Worm (Caenorhabditis elegans) whole organism, early embryonic: ENCODE results near the gene Y6E2A.10.

Experiments
- B0310.2 ChIP-seq: sonication (generic microtip); optimal IDR thresholded peaks from 2 replicates; lab custom pipeline; 2016; ENCODE audit warnings: mild to moderate bottlenecking, missing genetic modification characterization, missing compliant biosample characterization
- F13C5.2 ChIP-seq: sonication (generic microtip); optimal IDR thresholded peaks from 2 replicates; lab custom pipeline; 2017; ENCODE audit warnings: mild to moderate bottlenecking, missing genetic modification characterization, inconsistent platforms, missing compliant biosample characterization
- aly-1 ChIP-seq: sonication (generic microtip); optimal IDR thresholded peaks from 2 replicates; lab custom pipeline; 2016; ENCODE audit warnings: missing genetic modification characterization, missing compliant biosample characterization
- ama-1 ChIP-seq: fragments of 150-350 bp; optimal IDR thresholded peaks from 2 replicates; lab custom pipeline; 2014
- ceh-13 ChIP-seq: fragments of 200-800 bp; sonication (Bioruptor generic); optimal IDR thresholded peaks from 2 replicates; lab custom pipeline; 2018; ENCODE audit warnings: mild to moderate bottlenecking, missing genetic modification characterization, missing compliant biosample characterization
- ceh-36 ChIP-seq: sonication (generic microtip); optimal IDR thresholded peaks from 2 replicates; lab custom pipeline; 2016; ENCODE audit warnings: missing genetic modification characterization, inconsistent platforms, missing compliant biosample characterization
- ets-7 ChIP-seq: sonication (generic microtip); optimal IDR thresholded peaks from 2 replicates; lab custom pipeline; 2016; ENCODE audit warnings: missing genotype, missing genetic modification characterization, missing compliant biosample characterization
- flt-1 ChIP-seq: fragments of 200-800 bp; sonication (Bioruptor generic); IDR thresholded peaks from 2 replicates; pipeline ENCODE4 v1.3.6; 2022; ENCODE audit warnings: missing genetic modification characterization, missing compliant biosample characterization
- hmbx-1 ChIP-seq: sonication (generic microtip); optimal IDR thresholded peaks from 2 replicates; lab custom pipeline; 2016; ENCODE audit warnings: mild to moderate bottlenecking, missing genetic modification characterization, missing compliant biosample characterization
- hmg-4 ChIP-seq: fragments of 200-800 bp; sonication (Bioruptor generic); optimal IDR thresholded peaks from 2 replicates; lab custom pipeline; 2018; ENCODE audit warnings: mild to moderate bottlenecking, missing genetic modification characterization, missing compliant biosample characterization
- hnd-1 ChIP-seq: sonication (generic microtip); optimal IDR thresholded peaks from 2 replicates; lab custom pipeline; 2016; ENCODE audit warnings: missing genetic modification characterization, missing compliant biosample characterization
- pes-1 ChIP-seq: fragments of 200-800 bp; sonication (Bioruptor generic); IDR thresholded peaks from 2 replicates; pipeline ENCODE4 v1.3.6; 2022; ENCODE audit warnings: missing genetic modification reagents, missing genetic modification characterization, missing compliant biosample characterization
- scrt-1 ChIP-seq: fragments of 200-800 bp; sonication (Bioruptor generic); IDR thresholded peaks from 2 replicates; pipeline ENCODE4 v1.3.6; 2022; ENCODE audit warnings: missing genetic modification characterization, missing compliant biosample characterization
- sea-1 ChIP-seq: fragments of 200-800 bp; sonication (Bioruptor generic); conservative IDR thresholded peaks from 2 replicates; pipeline ENCODE4 v1.3.6; 2022; ENCODE audit warnings: missing genetic modification characterization, missing compliant biosample characterization
- tbx-11 ChIP-seq: fragments of 200-800 bp; sonication (Bioruptor generic); IDR thresholded peaks from 2 replicates; pipeline ENCODE4 v1.3.6; 2022; ENCODE audit warnings: missing genetic modification characterization, missing compliant biosample characterization
- tbx-37 ChIP-seq: fragments of 200-800 bp; sonication (Bioruptor generic); conservative IDR thresholded peaks from 2 replicates; pipeline ENCODE4 v1.3.6; 2022; ENCODE audit warnings: missing genetic modification reagents, missing genetic modification characterization, missing compliant biosample characterization
- tra-4 ChIP-seq: sonication (generic microtip); optimal IDR thresholded peaks from 2 replicates; lab custom pipeline; 2017; ENCODE audit warnings: missing genetic modification characterization, missing compliant biosample characterization

Gene Y6E2A.10

ce11 chrV:15730459-15730858 is at the start of gene Y6E2A.10:
Y6E2A.10 (minus strand) TSS chrV:15730559.
- TF ChIP-seq tbx-37 (GFP tag; lab: Robert Waterston, UW) (no peak), ets-7 (tag; lab: Kevin White, UChicago) (no peak), scrt-1 (no peak), hmg-4 (no peak), hmbx-1 (tag; lab: Kevin White, UChicago) (no peak), F13C5.2 (tag; lab: Kevin White, UChicago) (no peak)

ce11 chrV:15779128-15779729 is 48.9 kb upstream of the Y6E2A.10 start, which contains the start of the genes nhr-285 and irld-52:
nhr-285 (minus strand) TSS chrV:15779228.
irld-52 (plus strand) TSS chrV:15779679.
- TF ChIP-seq ets-7 (tag; lab: Kevin White, UChicago) (no peak), sea-1 (GFP tag; lab: Robert Waterston, UW) (no peak), ama-1 (lab: Kevin White, UChicago) (no peak), ceh-13 (no peak), F13C5.2 (tag; lab: Kevin White, UChicago) (no peak), scrt-1 (no peak), ceh-36 (tag; lab: Kevin White, UChicago) (no peak), tra-4 (tag; lab: Kevin White, UChicago) (no peak)

ce11 chrV:15776651-15777050 is 46.3 kb upstream of the Y6E2A.10 start, which contains the start of gene nhr-283:
nhr-283 (minus strand) TSS chrV:15776751.
- TF ChIP-seq ceh-36 (tag; lab: Kevin White, UChicago) (no peak), aly-1 (tag; lab: Kevin White, UChicago) (no peak), ets-7 (tag; lab: Kevin White, UChicago) (no peak), scrt-1 (no peak), tbx-11 (GFP tag; lab: Robert Waterston, UW) (no peak), hmg-4 (no peak), ama-1 (lab: Kevin White, UChicago) (no peak), hmbx-1 (tag; lab: Kevin White, UChicago) (no peak), ceh-13 (no peak), tbx-37 (GFP tag; lab: Robert Waterston, UW) (no peak)

- TF ChIP-seq pes-1 (GFP tag; lab: Robert Waterston, UW) (no peak), sea-1 (GFP tag; lab: Robert Waterston, UW) (no peak), B0310.2 (tag; lab: Kevin White, UChicago) (no peak), ceh-13 (no peak), hmbx-1 (tag; lab: Kevin White, UChicago) (no peak)
Measured at ce11 chrV:15773941-15774340, 43.6 kb upstream of the Y6E2A.10 start.

- TF ChIP-seq flt-1: no peak
- no peak for TF ChIP-seq hmbx-1 (tag; lab: Kevin White, UChicago)
- no peak for TF ChIP-seq pes-1 (GFP tag; lab: Robert Waterston, UW)
- TF ChIP-seq hnd-1: no peak
- no peak for TF ChIP-seq sea-1 (GFP tag; lab: Robert Waterston, UW)
- TF ChIP-seq ets-7 (tag; lab: Kevin White, UChicago): no peak
- no peak for TF ChIP-seq B0310.2 (tag; lab: Kevin White, UChicago)
- no peak for TF ChIP-seq tra-4 (tag; lab: Kevin White, UChicago)
- TF ChIP-seq tbx-37 (GFP tag; lab: Robert Waterston, UW): no peak
Measured at ce11 chrV:15773141-15773540, 42.8 kb upstream of the Y6E2A.10 start, which contains the start of gene nhr-60. nhr-60 (minus strand) TSS chrV:15773241.

- TF ChIP-seq flt-1 (no peak), aly-1 (tag; lab: Kevin White, UChicago) (no peak), sea-1 (GFP tag; lab: Robert Waterston, UW) (no peak), ceh-13 (no peak), hmg-4 (no peak), scrt-1 (no peak), tra-4 (tag; lab: Kevin White, UChicago) (no peak), tbx-11 (GFP tag; lab: Robert Waterston, UW) (no peak), ets-7 (tag; lab: Kevin White, UChicago) (no peak), pes-1 (GFP tag; lab: Robert Waterston, UW) (no peak), tbx-37 (GFP tag; lab: Robert Waterston, UW) (no peak), hnd-1 (no peak), B0310.2 (tag; lab: Kevin White, UChicago) (no peak), F13C5.2 (tag; lab: Kevin White, UChicago) (no peak), hmbx-1 (tag; lab: Kevin White, UChicago) (no peak), ama-1 (lab: Kevin White, UChicago) (no peak), ceh-36 (tag; lab: Kevin White, UChicago) (no peak)
Measured at ce11 chrV:15769072-15769471, 38.7 kb upstream of the Y6E2A.10 start, which contains the start of gene F57A10.4. F57A10.4 (plus strand) TSS chrV:15769438.

- TF ChIP-seq flt-1: peak; percentile 28; the same call in 1 of the 2 replicates
- TF ChIP-seq scrt-1: peak; percentile 51; the same call in 1 of the 2 replicates
- peak; percentile 73 for TF ChIP-seq pes-1 (GFP tag; lab: Robert Waterston, UW)
Measured at ce11 chrV:15767385-15767784, 37.0 kb upstream of the Y6E2A.10 start.

ce11 chrV:15766122-15766594 is 35.8 kb upstream of the Y6E2A.10 start, which contains the start of the genes haf-3 and F57A10.2:
haf-3 (minus strand) TSS chrV:15766172.
F57A10.2 (plus strand) TSS chrV:15766575.
- TF ChIP-seq flt-1 (0 out of 2 replicates have a peak, but pooled peaks have one; percentile 13), hmbx-1 (tag; lab: Kevin White, UChicago) (no peak), scrt-1 (no peak), F13C5.2 (tag; lab: Kevin White, UChicago) (peak; percentile 66), ceh-36 (tag; lab: Kevin White, UChicago) (no peak)
